Worm (Caenorhabditis elegans) whole organism, mixed stage, embryonic: ENCODE data around the gene tmem-231.

Experiments used
- ces-1 ChIP-seq: fragments of 150-350 bp; optimal IDR thresholded peaks from 2 replicates; lab custom pipeline; 2014; ENCODE audit warnings: missing biosample characterization, missing genetic modification reagents, missing genetic modification characterization
- flh-1 ChIP-seq: fragments of 200-800 bp; sonication (Bioruptor generic); optimal IDR thresholded peaks from 2 replicates; lab custom pipeline; 2018; ENCODE audit warnings: mild to moderate bottlenecking, missing genetic modification characterization, moderate library complexity, missing compliant biosample characterization
- lin-13 ChIP-seq: fragments of 150-350 bp; optimal IDR thresholded peaks from 2 replicates; lab custom pipeline; 2014; ENCODE audit warnings: missing biosample characterization, missing genetic modification characterization
- mep-1 ChIP-seq: fragments of 150-350 bp; optimal IDR thresholded peaks from 2 replicates; lab custom pipeline; 2017; ENCODE audit warnings: missing biosample characterization, missing genetic modification reagents, missing genetic modification characterization, inconsistent platforms
- nhr-12 ChIP-seq: fragments of 150-350 bp; optimal IDR thresholded peaks from 2 replicates; lab custom pipeline; 2014; ENCODE audit warnings: missing biosample characterization, missing genetic modification characterization
- nhr-237 ChIP-seq: fragments of 150-350 bp; optimal IDR thresholded peaks from 2 replicates; lab custom pipeline; 2014; ENCODE audit warnings: missing biosample characterization, missing genetic modification characterization
- nhr-76 ChIP-seq: sonication (generic microtip); optimal IDR thresholded peaks from 2 replicates; lab custom pipeline; 2017; ENCODE audit warnings: missing biosample characterization, missing genetic modification characterization
- unc-120 ChIP-seq: sonication (generic microtip); optimal IDR thresholded peaks from 2 replicates; lab custom pipeline; 2017; ENCODE audit warnings: missing genetic modification characterization, missing compliant biosample characterization; ENCODE audit not compliant: poor library complexity, severe bottlenecking
- ztf-11 ChIP-seq: fragments of 150-350 bp; optimal IDR thresholded peaks from 2 replicates; lab custom pipeline; 2014; ENCODE audit warnings: missing biosample characterization, missing genetic modification characterization

DNA sequence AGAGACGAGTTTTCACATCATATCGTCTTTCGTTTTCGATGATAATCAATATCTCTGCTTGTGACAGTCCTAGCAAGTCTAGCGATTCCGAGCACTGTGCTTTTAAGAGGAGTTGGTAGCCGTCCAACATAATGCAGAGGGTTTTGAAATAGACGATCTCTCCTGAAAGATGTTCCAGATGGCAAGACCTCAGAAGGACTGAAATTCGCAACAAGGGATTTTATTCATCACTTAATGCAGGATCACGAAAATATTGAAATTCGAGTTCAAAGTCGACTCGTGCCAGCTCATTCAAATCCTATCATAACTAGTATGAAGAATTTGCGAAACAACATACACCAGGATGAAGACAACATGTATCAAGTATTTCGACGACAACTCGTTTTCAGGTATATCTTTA lies 49.1 kb upstream of the tmem-231 start, which contains the start of gene D2096.7:
- TF ChIP-seq ces-1 (GFP tag; lab: Kevin White, UChicago) (no peak), nhr-76 (tag; lab: Kevin White, UChicago) (no peak), mep-1 (tag; lab: Kevin White, UChicago) (no peak), ztf-11 (tag; lab: Kevin White, UChicago) (no peak), flh-1 (GFP tag; lab: Kevin White, UChicago) (no peak), nhr-237 (tag; lab: Kevin White, UChicago) (no peak), nhr-12 (tag; lab: Kevin White, UChicago) (no peak), unc-120 (no peak), lin-13 (tag; lab: Kevin White, UChicago) (no peak)
